Worm (Caenorhabditis elegans) whole organism, L1 larva: ENCODE measurements around the gene nhr-205.

Experiments
- nhr-90 ChIP-seq: sonication (generic microtip); optimal IDR thresholded peaks from 2 replicates; lab custom pipeline; 2016; ENCODE audit warnings: mild to moderate bottlenecking, missing genetic modification characterization, missing compliant biosample characterization; ENCODE audit not compliant: poor library complexity
- unc-30 ChIP-seq: sonication (generic microtip); optimal IDR thresholded peaks from 2 replicates; lab custom pipeline; 2017; ENCODE audit warnings: missing biosample characterization, missing genetic modification characterization
- ztf-4 ChIP-seq: fragments of 150-350 bp; optimal IDR thresholded peaks from 2 replicates; lab custom pipeline; 2014; ENCODE audit warnings: missing biosample characterization, missing genetic modification characterization

- TF ChIP-seq unc-30 (tag; lab: Kevin White, UChicago) (no peak), nhr-90 (no peak), ztf-4 (tag; lab: Kevin White, UChicago) (no peak)
Measured at ce11 chrV:10103811-10104210, 22.2 kb upstream of the nhr-205 start.
